Fruit fly (Drosophila melanogaster) S2 (cell line): ENCODE results near the gene brk.

ENCODE experiments used
- CG8478 ChIP-seq: fragments of >200 bp; optimal IDR thresholded peaks from 2 replicates; lab custom pipeline; 2018
- CTCF ChIP-seq, 2 experiments: fragments of >200 bp; optimal IDR thresholded peaks; 2 replicates each; lab custom pipeline; 2018

dm6 chrX:7338538-7338937 lies 30.8 kb downstream of the brk start:
- TF ChIP-seq CTCF (optimal IDR thresholded peaks at IDR 0.05; lab: Kevin White, UChicago) = no peak
- TF ChIP-seq CG8478 (lab: Kevin White, UChicago) = no peak
